Worm (Caenorhabditis elegans) whole organism, mixed stage, embryonic: ENCODE data around the gene tbx-9.

Source experiments
- M03D4.4 ChIP-seq: sonication (generic microtip); optimal IDR thresholded peaks from 2 replicates; lab custom pipeline; 2017; ENCODE audit warnings: mild to moderate bottlenecking, missing genetic modification characterization, missing compliant biosample characterization
- bed-3 ChIP-seq: fragments of 200-800 bp; sonication (Bioruptor generic); optimal IDR thresholded peaks from 3 replicates; lab custom pipeline; 2018; ENCODE audit warnings: mild to moderate bottlenecking, missing genetic modification characterization, moderate library complexity, missing compliant biosample characterization
- blmp-1 ChIP-seq: fragments of 150-350 bp; optimal IDR thresholded peaks from 2 replicates; lab custom pipeline; 2014; ENCODE audit warnings: missing biosample characterization, missing genetic modification characterization
- ceh-39 ChIP-seq: fragments of 150-350 bp; optimal IDR thresholded peaks from 2 replicates; lab custom pipeline; 2014; ENCODE audit warnings: missing biosample characterization, missing genetic modification characterization
- ceh-83 ChIP-seq: fragments of 200-800 bp; sonication (Bioruptor generic); optimal IDR thresholded peaks from 2 replicates; lab custom pipeline; 2018; ENCODE audit warnings: mild to moderate bottlenecking, missing genetic modification characterization, missing compliant biosample characterization
- ces-1 ChIP-seq: fragments of 150-350 bp; optimal IDR thresholded peaks from 2 replicates; lab custom pipeline; 2014; ENCODE audit warnings: missing biosample characterization, missing genetic modification reagents, missing genetic modification characterization
- cnd-1 ChIP-seq: fragments of 200-800 bp; sonication (Bioruptor generic); optimal IDR thresholded peaks from 2 replicates; lab custom pipeline; 2018; ENCODE audit warnings: mild to moderate bottlenecking, missing genetic modification characterization, missing compliant biosample characterization
- elt-1 ChIP-seq: sonication (generic microtip); optimal IDR thresholded peaks from 2 replicates; lab custom pipeline; 2017; ENCODE audit warnings: missing genetic modification characterization, mild to moderate bottlenecking, missing compliant biosample characterization, antibody characterized with exemption, moderate library complexity, borderline replicate concordance; ENCODE audit not compliant: insufficient read depth
- elt-3 ChIP-seq: fragments of 150-350 bp; optimal IDR thresholded peaks from 2 replicates; lab custom pipeline; 2014; ENCODE audit warnings: missing biosample characterization, missing genetic modification characterization
- flh-1 ChIP-seq: fragments of 200-800 bp; sonication (Bioruptor generic); optimal IDR thresholded peaks from 2 replicates; lab custom pipeline; 2018; ENCODE audit warnings: mild to moderate bottlenecking, missing genetic modification characterization, moderate library complexity, missing compliant biosample characterization
- ham-2 ChIP-seq: fragments of 200-800 bp; sonication (Bioruptor generic); optimal IDR thresholded peaks from 2 replicates; lab custom pipeline; 2018; ENCODE audit warnings: mild to moderate bottlenecking, missing genetic modification characterization, missing compliant biosample characterization
- lin-13 ChIP-seq: fragments of 150-350 bp; optimal IDR thresholded peaks from 2 replicates; lab custom pipeline; 2014; ENCODE audit warnings: missing biosample characterization, missing genetic modification characterization
- lin-32 ChIP-seq: fragments of 200-800 bp; sonication (Bioruptor generic); optimal IDR thresholded peaks from 2 replicates; lab custom pipeline; 2018; ENCODE audit warnings: mild to moderate bottlenecking, missing genetic modification characterization, missing compliant biosample characterization
- lsy-2 ChIP-seq: fragments of 150-350 bp; optimal IDR thresholded peaks from 2 replicates; lab custom pipeline; 2014; ENCODE audit warnings: missing biosample characterization, missing genetic modification characterization
- mep-1 ChIP-seq: fragments of 150-350 bp; optimal IDR thresholded peaks from 2 replicates; lab custom pipeline; 2017; ENCODE audit warnings: missing biosample characterization, missing genetic modification reagents, missing genetic modification characterization, inconsistent platforms
- mls-2 ChIP-seq: sonication (generic microtip); optimal IDR thresholded peaks from 2 replicates; lab custom pipeline; 2016; ENCODE audit warnings: mild to moderate bottlenecking, missing genetic modification characterization, moderate library complexity, missing compliant biosample characterization
- nhr-12 ChIP-seq: fragments of 150-350 bp; optimal IDR thresholded peaks from 2 replicates; lab custom pipeline; 2014; ENCODE audit warnings: missing biosample characterization, missing genetic modification characterization
- nhr-2 ChIP-seq: fragments of 150-350 bp; optimal IDR thresholded peaks from 2 replicates; lab custom pipeline; 2014; ENCODE audit warnings: missing biosample characterization, missing genetic modification characterization
- nhr-237 ChIP-seq: fragments of 150-350 bp; optimal IDR thresholded peaks from 2 replicates; lab custom pipeline; 2014; ENCODE audit warnings: missing biosample characterization, missing genetic modification characterization
- nhr-28 ChIP-seq: fragments of 150-350 bp; optimal IDR thresholded peaks from 2 replicates; lab custom pipeline; 2014; ENCODE audit warnings: missing biosample characterization, missing genetic modification characterization
- nhr-76 ChIP-seq: sonication (generic microtip); optimal IDR thresholded peaks from 2 replicates; lab custom pipeline; 2017; ENCODE audit warnings: missing biosample characterization, missing genetic modification characterization
- pha-4 ChIP-seq: fragments of 150-350 bp; optimal IDR thresholded peaks from 2 replicates; lab custom pipeline; 2018; ENCODE audit warnings: missing biosample characterization, missing genetic modification reagents, missing genetic modification characterization
- sem-2 ChIP-seq: fragments of 200-800 bp; sonication (Bioruptor generic); optimal IDR thresholded peaks from 2 replicates; lab custom pipeline; 2018; ENCODE audit warnings: mild to moderate bottlenecking, missing genetic modification characterization, missing compliant biosample characterization
- snpc-4 ChIP-seq: fragments of 150-350 bp; optimal IDR thresholded peaks from 2 replicates; lab custom pipeline; 2014; ENCODE audit warnings: missing biosample characterization, missing genetic modification characterization
- sptf-1 ChIP-seq: sonication (generic microtip); optimal IDR thresholded peaks from 2 replicates; lab custom pipeline; 2017; ENCODE audit warnings: mild to moderate bottlenecking, missing genetic modification characterization, moderate library complexity, missing compliant biosample characterization
- tbx-8 ChIP-seq: fragments of 200-800 bp; sonication (Bioruptor generic); optimal IDR thresholded peaks from 2 replicates; lab custom pipeline; 2018; ENCODE audit warnings: mild to moderate bottlenecking, missing genetic modification characterization, moderate library complexity, missing compliant biosample characterization
- unc-120 ChIP-seq: sonication (generic microtip); optimal IDR thresholded peaks from 2 replicates; lab custom pipeline; 2017; ENCODE audit warnings: missing genetic modification characterization, missing compliant biosample characterization; ENCODE audit not compliant: poor library complexity, severe bottlenecking
- unc-39 ChIP-seq: fragments of 150-350 bp; optimal IDR thresholded peaks from 2 replicates; lab custom pipeline; 2014; ENCODE audit warnings: missing biosample characterization, missing genetic modification characterization
- unc-62 ChIP-seq: fragments of 150-350 bp; optimal IDR thresholded peaks from 2 replicates; lab custom pipeline; 2014; ENCODE audit warnings: missing biosample characterization, missing genetic modification reagents, missing genetic modification characterization
- zip-8 ChIP-seq: fragments of 150-350 bp; optimal IDR thresholded peaks from 2 replicates; lab custom pipeline; 2014; ENCODE audit warnings: missing biosample characterization, missing genetic modification characterization
- ztf-11 ChIP-seq: fragments of 150-350 bp; optimal IDR thresholded peaks from 2 replicates; lab custom pipeline; 2014; ENCODE audit warnings: missing biosample characterization, missing genetic modification characterization

The tbx-9 gene

DNA sequence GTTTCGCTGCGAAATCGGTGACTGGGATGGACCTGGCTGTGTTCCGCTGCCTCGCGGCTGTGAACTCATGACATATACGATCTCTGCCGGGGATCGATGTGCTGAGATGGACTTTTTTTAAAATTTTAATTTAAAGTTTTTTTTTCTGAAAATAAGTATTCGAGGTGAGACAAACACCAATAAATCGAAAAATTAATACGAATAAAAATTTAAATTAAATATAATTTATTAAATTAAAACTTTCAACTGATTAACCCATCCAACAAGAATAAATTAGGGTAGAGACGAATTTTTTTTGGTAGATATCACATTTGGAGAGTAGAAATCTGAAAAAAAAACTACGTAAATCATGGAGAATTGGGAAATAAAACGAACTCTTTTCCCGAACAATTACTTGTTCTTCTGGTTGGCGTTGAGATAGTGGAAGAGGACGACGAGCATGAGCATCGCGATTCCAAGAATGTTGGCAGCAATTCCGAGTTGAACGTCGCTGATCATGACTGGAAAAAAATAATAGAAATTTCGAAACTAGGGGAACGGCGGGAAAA, 23.5 kb downstream of the tbx-9 start, which contains the start of the genes unc-50 and ostf-4:
unc-50 (minus strand) TSS at position 101 of the 548 bp plus-strand sequence.
ostf-4 (minus strand) TSS at position 498 of the 548 bp plus-strand sequence.
- TF ChIP-seq nhr-12 (tag; lab: Kevin White, UChicago) (no peak), blmp-1 (tag; lab: Kevin White, UChicago) (no peak), nhr-237 (tag; lab: Kevin White, UChicago) (no peak), lin-13 (no peak), M03D4.4 (tag; lab: Kevin White, UChicago) (no peak), nhr-76 (tag; lab: Kevin White, UChicago) (no peak), nhr-2 (no peak), zip-8 (tag; lab: Kevin White, UChicago) (no peak), cnd-1 (tag; lab: Kevin White, UChicago) (no peak), ham-2 (no peak), sptf-1 (tag; lab: Kevin White, UChicago) (no peak), elt-3 (no peak), ztf-11 (tag; lab: Kevin White, UChicago) (no peak), snpc-4 (tag; lab: Kevin White, UChicago) (no peak), mep-1 (tag; lab: Kevin White, UChicago) (no peak), tbx-8 (GFP tag; lab: Kevin White, UChicago) (no peak)

- TF ChIP-seq elt-1 (tag; lab: Kevin White, UChicago), result no peak
- no peak for TF ChIP-seq ces-1
- no peak for TF ChIP-seq zip-8 (tag; lab: Kevin White, UChicago)
- no peak for TF ChIP-seq lin-32 (GFP tag; lab: Kevin White, UChicago)
- no peak for TF ChIP-seq ztf-11 (tag; lab: Kevin White, UChicago)
- TF ChIP-seq ham-2, result no peak
- no peak for TF ChIP-seq mls-2 (tag; lab: Kevin White, UChicago)
- no peak for TF ChIP-seq tbx-8 (GFP tag; lab: Kevin White, UChicago)
- TF ChIP-seq nhr-2, result no peak
- TF ChIP-seq sptf-1 (tag; lab: Kevin White, UChicago), result no peak
Observed at ce11 chrIII:10314234-10314633, 27.4 kb downstream of the tbx-9 start.

DNA sequence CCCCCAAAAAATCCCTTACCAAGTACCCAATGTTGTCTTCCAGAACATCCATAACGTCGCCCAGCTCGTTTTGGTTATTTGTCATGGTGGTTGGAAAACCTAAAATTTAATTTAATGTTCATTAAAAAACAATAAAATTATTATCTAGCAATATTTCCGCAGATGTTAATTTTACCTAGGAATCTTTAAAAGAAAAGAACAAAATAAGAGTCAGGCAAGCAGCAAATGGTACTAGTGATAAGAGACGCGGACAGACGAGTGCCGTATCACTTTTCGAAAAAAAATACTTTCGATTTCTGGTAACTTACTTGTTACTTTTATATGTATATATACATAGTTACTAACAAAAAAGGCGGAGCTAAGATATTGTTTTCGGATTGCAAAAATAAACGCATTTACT, 30.6 kb downstream of the tbx-9 start, which contains the start of gene T07A5.7:
T07A5.7 (minus strand) TSS at position 101 of the 400 bp plus-strand sequence.
- TF ChIP-seq mls-2 (tag; lab: Kevin White, UChicago) (no peak), pha-4 (tag; lab: Kevin White, UChicago) (no peak), snpc-4 (tag; lab: Kevin White, UChicago) (no peak), lsy-2 (tag; lab: Kevin White, UChicago) (no peak), elt-3 (no peak), nhr-2 (no peak), tbx-8 (GFP tag; lab: Kevin White, UChicago) (no peak), unc-39 (no peak), mep-1 (tag; lab: Kevin White, UChicago) (no peak), bed-3 (no peak), elt-1 (tag; lab: Kevin White, UChicago) (no peak), ham-2 (no peak), zip-8 (tag; lab: Kevin White, UChicago) (no peak), ceh-83 (GFP tag; lab: Kevin White, UChicago) (no peak), nhr-28 (no peak), nhr-237 (tag; lab: Kevin White, UChicago) (no peak), ces-1 (no peak), M03D4.4 (tag; lab: Kevin White, UChicago) (no peak), unc-62 (no peak)

- TF ChIP-seq M03D4.4 (tag; lab: Kevin White, UChicago) (no peak), zip-8 (tag; lab: Kevin White, UChicago) (no peak), snpc-4 (tag; lab: Kevin White, UChicago) (no peak), unc-62 (no peak), flh-1 (GFP tag; lab: Kevin White, UChicago) (no peak), bed-3 (no peak), lin-32 (GFP tag; lab: Kevin White, UChicago) (no peak), unc-39 (no peak), sem-2 (GFP tag; lab: Kevin White, UChicago) (no peak), unc-120 (tag; lab: Kevin White, UChicago) (no peak), ceh-39 (tag; lab: Kevin White, UChicago) (no peak), tbx-8 (GFP tag; lab: Kevin White, UChicago) (no peak), elt-3 (no peak), ham-2 (no peak), nhr-2 (no peak), cnd-1 (tag; lab: Kevin White, UChicago) (no peak)
Observed at ce11 chrIII:10306049-10306448, 35.6 kb downstream of the tbx-9 start, which contains the start of gene T07A5.1. Gene T07A5.1 (minus strand): TSS chrIII:10306197.
